Fruit fly (Drosophila melanogaster) whole organism, prepupa: ENCODE measurements around the gene Tim8.

Experiments used
- Blimp-1 ChIP-seq: fragments of 200-800 bp; sonication (Bioruptor generic); optimal IDR thresholded peaks from 3 replicates; lab custom pipeline; 2017; ENCODE audit warnings: missing biosample characterization, missing genetic modification characterization, mild to moderate bottlenecking, moderate library complexity, missing genetic modification reagents
- CG11294 ChIP-seq: fragments of 200-800 bp; sonication (Bioruptor generic); IDR thresholded peaks from 2 replicates; pipeline ENCODE4 v1.3.6; 2022; ENCODE audit warnings: missing biosample characterization, missing genetic modification characterization
- CG11762 ChIP-seq: fragments of 200-800 bp; sonication (Bioruptor generic); optimal IDR thresholded peaks from 3 replicates; lab custom pipeline; 2016; ENCODE audit warnings: missing biosample characterization, missing genetic modification characterization; ENCODE audit not compliant: insufficient read depth
- CG15336 ChIP-seq: fragments of 200-800 bp; sonication (Bioruptor generic); IDR thresholded peaks from 2 replicates; pipeline ENCODE4 v1.3.6; 2022; ENCODE audit warnings: missing biosample characterization, missing genetic modification characterization
- CG1621 ChIP-seq: fragments of 200-800 bp; sonication (Bioruptor generic); optimal IDR thresholded peaks from 3 replicates; lab custom pipeline; 2018; ENCODE audit warnings: missing biosample characterization, mild to moderate bottlenecking, missing genetic modification characterization
- CG16779 ChIP-seq: fragments of 200-800 bp; sonication (Bioruptor generic); optimal IDR thresholded peaks from 3 replicates; lab custom pipeline; 2017; ENCODE audit warnings: missing biosample characterization, mild to moderate bottlenecking, missing genetic modification characterization
- CG3032 ChIP-seq: fragments of 200-800 bp; optimal IDR thresholded peaks from 2 replicates; lab custom pipeline; 2019; ENCODE audit warnings: missing biosample characterization, mild to moderate bottlenecking, missing genetic modification characterization, moderate library complexity
- CG32006 ChIP-seq: fragments of 200-800 bp; sonication (Bioruptor generic); optimal IDR thresholded peaks from 3 replicates; lab custom pipeline; 2017; ENCODE audit warnings: missing biosample characterization, mild to moderate bottlenecking, missing genetic modification characterization
- CG34406 ChIP-seq: fragments of 200-800 bp; sonication (Bioruptor generic); optimal IDR thresholded peaks from 3 replicates; lab custom pipeline; 2016; ENCODE audit warnings: missing biosample characterization, missing genetic modification characterization
- CG6163 ChIP-seq: fragments of 200-800 bp; sonication (Bioruptor generic); IDR thresholded peaks from 3 replicates; pipeline ENCODE4 v1.3.6; 2022; ENCODE audit warnings: missing biosample characterization, missing genetic modification characterization
- CG6792 ChIP-seq: fragments of 200-800 bp; sonication (Bioruptor generic); optimal IDR thresholded peaks from 3 replicates; lab custom pipeline; 2016; ENCODE audit warnings: missing biosample characterization, missing genetic modification characterization
- CG6808 ChIP-seq: fragments of 200-800 bp; sonication (Bioruptor generic); optimal IDR thresholded peaks from 3 replicates; lab custom pipeline; 2017; ENCODE audit warnings: missing biosample characterization, missing genetic modification characterization, mild to moderate bottlenecking, moderate library complexity, missing genetic modification reagents
- CG7368 ChIP-seq: fragments of 200-800 bp; sonication (Bioruptor generic); optimal IDR thresholded peaks from 3 replicates; lab custom pipeline; 2016; ENCODE audit warnings: missing biosample characterization, missing genetic modification characterization
- CG8119 ChIP-seq: fragments of 200-800 bp; sonication (Bioruptor generic); IDR thresholded peaks from 3 replicates; pipeline ENCODE4 v1.3.6; 2022; ENCODE audit warnings: missing biosample characterization, missing genetic modification characterization
- CG8319 ChIP-seq: fragments of 200-800 bp; sonication (Bioruptor generic); optimal IDR thresholded peaks from 3 replicates; lab custom pipeline; 2016; ENCODE audit warnings: missing biosample characterization, missing genetic modification characterization
- Eip75B ChIP-seq: fragments of 200-800 bp; sonication (Bioruptor generic); optimal IDR thresholded peaks from 3 replicates; lab custom pipeline; 2016; ENCODE audit warnings: missing biosample characterization, missing genetic modification characterization
- Eip78C ChIP-seq: fragments of 200-800 bp; sonication (Bioruptor generic); peaks from one replicate; lab custom pipeline; 2016; ENCODE audit warnings: missing biosample characterization, missing genetic modification characterization
- Eip93F ChIP-seq: fragments of 200-800 bp; sonication (Bioruptor generic); optimal IDR thresholded peaks from 2 replicates; lab custom pipeline; 2016; ENCODE audit warnings: missing biosample characterization, mild to moderate bottlenecking, missing genetic modification characterization
- Ets96B ChIP-seq: fragments of 200-800 bp; optimal IDR thresholded peaks from 2 replicates; lab custom pipeline; 2019; ENCODE audit warnings: missing biosample characterization, mild to moderate bottlenecking, missing genetic modification characterization, moderate library complexity
- Gug ChIP-seq: fragments of 200-800 bp; sonication (Bioruptor generic); IDR thresholded peaks from 2 replicates; pipeline ENCODE4 v1.3.6; 2022; ENCODE audit warnings: missing biosample characterization, missing genetic modification characterization
- Hr39 ChIP-seq: fragments of 200-800 bp; sonication (Bioruptor generic); optimal IDR thresholded peaks from 2 replicates; lab custom pipeline; 2016; ENCODE audit warnings: missing biosample characterization, missing genetic modification characterization
- Hr4 ChIP-seq: fragments of 200-800 bp; sonication (Bioruptor generic); optimal IDR thresholded peaks from 3 replicates; lab custom pipeline; 2016; ENCODE audit warnings: missing biosample characterization, missing genetic modification characterization
- Met ChIP-seq: fragments of 200-800 bp; sonication (Bioruptor generic); optimal IDR thresholded peaks from 3 replicates; lab custom pipeline; 2016; ENCODE audit warnings: missing biosample characterization, missing genetic modification characterization
- OdsH ChIP-seq: fragments of 200-800 bp; sonication (Bioruptor generic); optimal IDR thresholded peaks from 3 replicates; lab custom pipeline; 2016; ENCODE audit warnings: missing biosample characterization, missing genetic modification characterization
- Smox ChIP-seq: fragments of 200-800 bp; sonication (Bioruptor generic); optimal IDR thresholded peaks from 3 replicates; lab custom pipeline; 2016; ENCODE audit warnings: missing biosample characterization, missing genetic modification characterization
- Sox102F ChIP-seq: fragments of 200-800 bp; sonication (Bioruptor generic); optimal IDR thresholded peaks from 2 replicates; lab custom pipeline; 2016; ENCODE audit warnings: missing biosample characterization, mild to moderate bottlenecking, missing genetic modification characterization
- Sox14 ChIP-seq: fragments of 200-800 bp; sonication (Bioruptor generic); optimal IDR thresholded peaks from 3 replicates; lab custom pipeline; 2016; ENCODE audit warnings: missing biosample characterization, missing genetic modification characterization
- achi ChIP-seq: fragments of 200-800 bp; sonication (Bioruptor generic); optimal IDR thresholded peaks from 3 replicates; lab custom pipeline; 2016; ENCODE audit warnings: missing biosample characterization, missing genetic modification characterization
- cyc ChIP-seq: fragments of 200-800 bp; sonication (Bioruptor generic); optimal IDR thresholded peaks from 3 replicates; lab custom pipeline; 2016; ENCODE audit warnings: missing biosample characterization, missing genetic modification characterization
- dsx ChIP-seq: fragments of 200-800 bp; optimal IDR thresholded peaks from 3 replicates; lab custom pipeline; 2019; ENCODE audit warnings: missing biosample characterization, mild to moderate bottlenecking, missing genetic modification characterization, moderate library complexity; ENCODE audit not compliant: poor library complexity, severe bottlenecking
- eg ChIP-seq: fragments of 200-800 bp; sonication (Bioruptor generic); IDR thresholded peaks from 3 replicates; pipeline ENCODE4 v1.3.6; 2022; ENCODE audit warnings: missing biosample characterization, missing genetic modification characterization
- esn ChIP-seq: fragments of 200-800 bp; sonication (Bioruptor generic); optimal IDR thresholded peaks from 2 replicates; lab custom pipeline; 2016; ENCODE audit warnings: missing biosample characterization, mild to moderate bottlenecking, missing genetic modification characterization, moderate library complexity
- lz ChIP-seq: fragments of 200-800 bp; sonication (Bioruptor generic); optimal IDR thresholded peaks from 3 replicates; lab custom pipeline; 2016; ENCODE audit warnings: missing biosample characterization, missing genetic modification characterization
- net ChIP-seq: fragments of 200-800 bp; sonication (Bioruptor generic); optimal IDR thresholded peaks from 3 replicates; lab custom pipeline; 2016; ENCODE audit warnings: missing biosample characterization, missing genetic modification characterization
- pdm3 ChIP-seq: fragments of 200-800 bp; sonication (Bioruptor generic); optimal IDR thresholded peaks from 3 replicates; lab custom pipeline; 2016; ENCODE audit warnings: missing biosample characterization, missing genetic modification characterization
- salr ChIP-seq, 2 experiments: fragments of 200-800 bp; sonication (Bioruptor generic); optimal IDR thresholded peaks; 3 replicates each; lab custom pipeline; 2016 to 2018; ENCODE audit warnings: missing biosample characterization in 2 of 2, missing genetic modification characterization in 2 of 2, mild to moderate bottlenecking in 1 of 2
- spab ChIP-seq: fragments of 200-800 bp; sonication (Bioruptor generic); optimal IDR thresholded peaks from 2 replicates; lab custom pipeline; 2017; ENCODE audit warnings: missing biosample characterization, mild to moderate bottlenecking, missing genetic modification characterization, missing genetic modification reagents
- ss ChIP-seq, 2 experiments: fragments of 200-800 bp; sonication (Bioruptor generic); optimal IDR thresholded peaks; 2 replicates in 1 of 2; 3 replicates in 1 of 2; lab custom pipeline; 2017 to 2018; ENCODE audit warnings: mild to moderate bottlenecking in 2 of 2, missing biosample characterization in 2 of 2, missing genetic modification characterization in 2 of 2, moderate library complexity in 1 of 2
- svp ChIP-seq: fragments of 200-800 bp; sonication (Bioruptor generic); peaks from one replicate; lab custom pipeline; 2016; ENCODE audit warnings: missing biosample characterization, missing genetic modification characterization
- topi ChIP-seq: fragments of 200-800 bp; sonication (Bioruptor generic); optimal IDR thresholded peaks from 3 replicates; lab custom pipeline; 2016; ENCODE audit warnings: missing biosample characterization, missing genetic modification characterization
- vri ChIP-seq: fragments of 200-800 bp; sonication (Bioruptor generic); optimal IDR thresholded peaks from 3 replicates; lab custom pipeline; 2016; ENCODE audit warnings: missing biosample characterization, mild to moderate bottlenecking, missing genetic modification characterization

Tim8 gene

DNA sequence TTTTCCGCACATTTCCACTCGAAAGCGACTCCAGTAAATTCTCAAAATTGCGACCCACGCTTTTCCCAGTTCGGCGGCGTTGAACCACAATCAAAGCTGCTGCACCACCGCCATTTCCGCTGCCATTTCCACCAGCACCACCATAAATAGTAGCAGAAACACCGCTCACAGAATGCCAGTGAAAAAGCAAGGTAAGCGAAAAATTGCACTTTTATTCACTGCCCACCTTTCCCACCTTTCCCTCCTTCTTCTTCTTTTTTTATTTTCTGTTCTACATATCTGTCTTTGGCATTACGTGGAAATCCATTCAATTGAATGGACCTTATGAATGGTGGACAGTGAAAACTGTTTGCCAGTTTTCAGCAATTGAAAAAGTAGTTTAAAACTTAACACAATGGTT, 6.1 kb downstream of the Tim8 start:
- TF ChIP-seq CG15336 (GFP tag; lab: Robert Waterston, UW), result no peak
- no peak for TF ChIP-seq CG6792
- no peak for TF ChIP-seq CG16779 (tag; lab: Kevin White, UChicago)
- TF ChIP-seq CG1621, result no peak
- TF ChIP-seq topi (GFP tag; lab: Kevin White, UChicago), result no peak
- TF ChIP-seq spab (GFP tag; lab: Kevin White, UChicago), result no peak
- TF ChIP-seq Hr39 (GFP tag; lab: Kevin White, UChicago), result no peak
- no peak for TF ChIP-seq salr (GFP tag; optimal IDR thresholded peaks at IDR 0.05; lab: Kevin White, UChicago)
- TF ChIP-seq CG8319 (GFP tag; lab: Kevin White, UChicago), result no peak
- no peak for TF ChIP-seq eg (GFP tag; lab: Robert Waterston, UW)
- no peak for TF ChIP-seq Eip93F (GFP tag; lab: Kevin White, UChicago)
- TF ChIP-seq CG7368 (GFP tag; lab: Kevin White, UChicago), result no peak
- no peak for TF ChIP-seq esn (GFP tag; lab: Kevin White, UChicago)
- no peak for TF ChIP-seq Smox
- no peak for TF ChIP-seq svp (GFP tag; lab: Kevin White, UChicago)
- no peak for TF ChIP-seq net (GFP tag; lab: Kevin White, UChicago)
- TF ChIP-seq CG11294 (GFP tag; lab: Robert Waterston, UW), result no peak
- TF ChIP-seq CG32006 (GFP tag; lab: Kevin White, UChicago), result no peak
- no peak for TF ChIP-seq Hr4
- TF ChIP-seq, all 60 proteins: peak for 0

DNA sequence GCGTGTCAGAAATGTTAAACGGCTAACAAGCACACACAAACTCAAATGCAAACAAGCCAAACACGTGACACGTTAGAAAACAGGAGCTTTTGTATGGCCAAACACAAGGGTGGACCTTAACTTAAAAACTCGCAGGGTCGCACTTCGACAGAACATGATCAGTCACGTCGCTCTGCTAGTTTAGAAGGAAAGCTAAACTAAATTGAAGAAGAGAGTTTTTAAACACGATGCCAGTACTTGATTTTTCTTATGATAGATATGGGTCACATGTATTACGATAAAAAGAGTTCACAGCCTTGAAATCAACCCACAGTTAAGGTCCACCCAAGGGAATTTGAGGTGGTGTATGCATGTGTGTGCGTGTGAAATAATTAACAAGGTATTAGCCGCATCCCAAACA, 10.1 kb downstream of the Tim8 start:
- TF ChIP-seq ss (GFP tag; optimal IDR thresholded peaks at IDR 0.05; lab: Kevin White, UChicago), result peak in 1 of 2 experiments; percentile 7
- no peak for TF ChIP-seq Sox14 (GFP tag; lab: Kevin White, UChicago)
- TF ChIP-seq achi (GFP tag; lab: Kevin White, UChicago), result peak; percentile 1
- peak; percentile 8 for TF ChIP-seq OdsH (GFP tag; lab: Kevin White, UChicago)
- peak; percentile 5 for TF ChIP-seq CG32006 (GFP tag; lab: Kevin White, UChicago)
- 0 out of 3 replicates have a peak, but pooled peaks have one; percentile 17 for TF ChIP-seq eg (GFP tag; lab: Robert Waterston, UW)
- no peak for TF ChIP-seq vri (GFP tag; lab: Kevin White, UChicago)
- no peak for TF ChIP-seq CG11762 (GFP tag; lab: Kevin White, UChicago)

- TF ChIP-seq cyc (GFP tag; lab: Kevin White, UChicago), result peak; percentile 2
- TF ChIP-seq CG3032 (tag; lab: Kevin White, UChicago), result peak; percentile 29
- TF ChIP-seq topi (GFP tag; lab: Kevin White, UChicago), result peak; percentile 21
- TF ChIP-seq svp (GFP tag; lab: Kevin White, UChicago), result peak; percentile 58
- peak; percentile 33; the same call in 1 of the 2 replicates for TF ChIP-seq CG15336 (GFP tag; lab: Robert Waterston, UW)
- peak; percentile 21 for TF ChIP-seq Eip75B
- peak; percentile 73 for TF ChIP-seq Eip78C (GFP tag; lab: Kevin White, UChicago)
- peak; percentile 18 for TF ChIP-seq OdsH (GFP tag; lab: Kevin White, UChicago)
- no peak for TF ChIP-seq Sox102F (GFP tag; lab: Kevin White, UChicago)
- peak in 1 of 2 experiments; percentile 19 for TF ChIP-seq ss (GFP tag; optimal IDR thresholded peaks at IDR 0.05; lab: Kevin White, UChicago)
- peak; percentile 61; the same call in 2 of the 3 replicates for TF ChIP-seq eg (GFP tag; lab: Robert Waterston, UW)
- peak; percentile 34; the same call in 2 of the 3 replicates for TF ChIP-seq CG6163 (GFP tag; lab: Robert Waterston, UW)
- peak; percentile 23 for TF ChIP-seq lz
- TF ChIP-seq CG34406, result peak; percentile 9
- no peak for TF ChIP-seq Blimp-1
- no peak for TF ChIP-seq vri (GFP tag; lab: Kevin White, UChicago)
- TF ChIP-seq Ets96B (tag; lab: Kevin White, UChicago), result peak; percentile 8
- TF ChIP-seq net (GFP tag; lab: Kevin White, UChicago), result no peak
- TF ChIP-seq Met (GFP tag; lab: Kevin White, UChicago), result peak; percentile 13
- TF ChIP-seq achi (GFP tag; lab: Kevin White, UChicago), result peak; percentile 4
- TF ChIP-seq CG6808 (GFP tag; lab: Kevin White, UChicago), result no peak
- peak; percentile 26 for TF ChIP-seq esn (GFP tag; lab: Kevin White, UChicago)
- no peak for TF ChIP-seq Gug (GFP tag; lab: Robert Waterston, UW)
- TF ChIP-seq CG8119 (GFP tag; lab: Robert Waterston, UW), result peak; percentile 38; the same call in 1 of the 3 replicates
- peak; percentile 21 for TF ChIP-seq dsx
- peak; percentile 27 for TF ChIP-seq pdm3 (GFP tag; lab: Kevin White, UChicago)
Measured at dm6 chrX:11379139-11379538, 10.9 kb downstream of the Tim8 start.
